Worm (Caenorhabditis elegans) whole organism, early embryonic: ENCODE results near the gene F09E5.7.

Source experiments
- aly-1 ChIP-seq: sonication (generic microtip); optimal IDR thresholded peaks from 2 replicates; lab custom pipeline; 2016; ENCODE audit warnings: missing genetic modification characterization, missing compliant biosample characterization
- ama-1 ChIP-seq: fragments of 150-350 bp; optimal IDR thresholded peaks from 2 replicates; lab custom pipeline; 2014
- ceh-36 ChIP-seq: sonication (generic microtip); optimal IDR thresholded peaks from 2 replicates; lab custom pipeline; 2016; ENCODE audit warnings: missing genetic modification characterization, inconsistent platforms, missing compliant biosample characterization
- ets-7 ChIP-seq: sonication (generic microtip); optimal IDR thresholded peaks from 2 replicates; lab custom pipeline; 2016; ENCODE audit warnings: missing genotype, missing genetic modification characterization, missing compliant biosample characterization
- flt-1 ChIP-seq: fragments of 200-800 bp; sonication (Bioruptor generic); IDR thresholded peaks from 2 replicates; pipeline ENCODE4 v1.3.6; 2022; ENCODE audit warnings: missing genetic modification characterization, missing compliant biosample characterization
- hmg-4 ChIP-seq: fragments of 200-800 bp; sonication (Bioruptor generic); optimal IDR thresholded peaks from 2 replicates; lab custom pipeline; 2018; ENCODE audit warnings: mild to moderate bottlenecking, missing genetic modification characterization, missing compliant biosample characterization
- hnd-1 ChIP-seq: sonication (generic microtip); optimal IDR thresholded peaks from 2 replicates; lab custom pipeline; 2016; ENCODE audit warnings: missing genetic modification characterization, missing compliant biosample characterization
- sea-1 ChIP-seq: fragments of 200-800 bp; sonication (Bioruptor generic); conservative IDR thresholded peaks from 2 replicates; pipeline ENCODE4 v1.3.6; 2022; ENCODE audit warnings: missing genetic modification characterization, missing compliant biosample characterization

- TF ChIP-seq hnd-1 (tag; lab: Kevin White, UChicago) = no peak
- no peak for TF ChIP-seq flt-1 (GFP tag; lab: Robert Waterston, UW)
- TF ChIP-seq sea-1 (GFP tag; lab: Robert Waterston, UW) = no peak
- TF ChIP-seq ets-7 (tag; lab: Kevin White, UChicago) = no peak
- TF ChIP-seq hmg-4 (GFP tag; lab: Kevin White, UChicago) = no peak
- TF ChIP-seq ceh-36 (tag; lab: Kevin White, UChicago) = no peak
- TF ChIP-seq ama-1 (lab: Kevin White, UChicago) = no peak
- TF ChIP-seq aly-1 (tag; lab: Kevin White, UChicago) = no peak
Measured at ce11 chrII:5323773-5324172, 28.1 kb upstream of the F09E5.7 start.
